Fruit fly (Drosophila melanogaster) whole organism, embryonic: ENCODE results near the gene TwdlC.
A peak's percentile ranks its signal among the peaks of the same experiment; 100 is the strongest.

Experiments
- ATbp ChIP-seq: fragments of 200-800 bp; sonication (Bioruptor generic); optimal IDR thresholded peaks from 2 replicates; lab custom pipeline; 2017; ENCODE audit warnings: missing biosample characterization, mild to moderate bottlenecking, missing genetic modification characterization, missing genetic modification reagents
- Adf1 ChIP-seq: fragments of 200-800 bp; sonication (Bioruptor generic); IDR thresholded peaks from 2 replicates; pipeline ENCODE4 v1.3.6; 2022; ENCODE audit warnings: missing biosample characterization, missing genetic modification characterization
- Bdp1 ChIP-seq: fragments of 200-800 bp; sonication (Bioruptor generic); optimal IDR thresholded peaks from 3 replicates; lab custom pipeline; 2016; ENCODE audit warnings: missing biosample characterization, missing genetic modification characterization
- CG10565 ChIP-seq: fragments of 200-800 bp; sonication (Bioruptor generic); optimal IDR thresholded peaks from 3 replicates; lab custom pipeline; 2016; ENCODE audit warnings: missing biosample characterization, mild to moderate bottlenecking, missing genetic modification characterization
- CG11093 ChIP-seq: fragments of 200-800 bp; sonication (Bioruptor generic); IDR thresholded peaks from 3 replicates; pipeline ENCODE4 v1.3.6; 2022; ENCODE audit warnings: missing biosample characterization, missing genetic modification characterization
- CG12071 ChIP-seq: fragments of 200-800 bp; sonication (Bioruptor generic); optimal IDR thresholded peaks from 3 replicates; lab custom pipeline; 2018; ENCODE audit warnings: missing biosample characterization, mild to moderate bottlenecking, missing genetic modification characterization
- CG12104 ChIP-seq: fragments of 200-800 bp; sonication (Bioruptor generic); optimal IDR thresholded peaks from 3 replicates; lab custom pipeline; 2016; ENCODE audit warnings: missing biosample characterization, missing genetic modification characterization
- CG17186 ChIP-seq: fragments of 200-800 bp; sonication (Bioruptor generic); optimal IDR thresholded peaks from 3 replicates; lab custom pipeline; 2017; ENCODE audit warnings: missing biosample characterization, missing genetic modification reagents, missing genetic modification characterization
- CG32772 ChIP-seq: fragments of 200-800 bp; sonication (Bioruptor generic); IDR thresholded peaks from 2 replicates; pipeline ENCODE4 v1.3.6; 2022; ENCODE audit warnings: missing biosample characterization, missing genetic modification characterization
- CG34376 ChIP-seq: fragments of 200-800 bp; sonication (Bioruptor generic); optimal IDR thresholded peaks from 2 replicates; lab custom pipeline; 2018; ENCODE audit warnings: missing biosample characterization, mild to moderate bottlenecking, missing genetic modification characterization
- CG43689 ChIP-seq: fragments of 200-800 bp; sonication (Bioruptor generic); IDR thresholded peaks from 2 replicates; pipeline ENCODE4 v1.3.6; 2022; ENCODE audit warnings: missing biosample characterization, missing genetic modification characterization
- CG4707 ChIP-seq: fragments of 200-800 bp; sonication (Bioruptor generic); optimal IDR thresholded peaks from 2 replicates; lab custom pipeline; 2018; ENCODE audit warnings: missing biosample characterization, mild to moderate bottlenecking, missing genetic modification characterization, moderate library complexity
- CG4730 ChIP-seq: fragments of 200-800 bp; sonication (Bioruptor generic); IDR thresholded peaks from 2 replicates; pipeline ENCODE4 v1.3.6; 2022; ENCODE audit warnings: missing biosample characterization, missing genetic modification characterization
- CG6254 ChIP-seq: fragments of 200-800 bp; sonication (Bioruptor generic); optimal IDR thresholded peaks from 3 replicates; lab custom pipeline; 2017; ENCODE audit warnings: mild to moderate bottlenecking, missing biosample characterization, missing genetic modification reagents, missing genetic modification characterization
- CG6654 ChIP-seq: fragments of 200-800 bp; sonication (Bioruptor generic); optimal IDR thresholded peaks from 2 replicates; lab custom pipeline; 2017; ENCODE audit warnings: missing biosample characterization, mild to moderate bottlenecking, missing genetic modification characterization
- CG6683 ChIP-seq: fragments of 200-800 bp; sonication (Bioruptor generic); optimal IDR thresholded peaks from 2 replicates; lab custom pipeline; 2017; ENCODE audit warnings: missing biosample characterization, mild to moderate bottlenecking, missing genetic modification characterization, missing genetic modification reagents
- CG7271 ChIP-seq: fragments of 200-800 bp; sonication (Bioruptor generic); optimal IDR thresholded peaks from 2 replicates; lab custom pipeline; 2018; ENCODE audit warnings: missing biosample characterization, mild to moderate bottlenecking, missing genetic modification characterization, moderate library complexity
- CG7786 ChIP-seq: fragments of 200-800 bp; sonication (Bioruptor generic); optimal IDR thresholded peaks from 2 replicates; lab custom pipeline; 2016; ENCODE audit warnings: missing biosample characterization, missing genetic modification characterization
- CG8281 ChIP-seq: fragments of 200-800 bp; sonication (Bioruptor generic); optimal IDR thresholded peaks from 2 replicates; lab custom pipeline; 2018; ENCODE audit warnings: missing biosample characterization, mild to moderate bottlenecking, missing genetic modification characterization, moderate library complexity
- CG8765 ChIP-seq: fragments of 200-800 bp; sonication (Bioruptor generic); IDR thresholded peaks from 2 replicates; pipeline ENCODE4 v1.3.6; 2022; ENCODE audit warnings: missing biosample characterization, missing genetic modification characterization
- Dad ChIP-seq: fragments of 200-800 bp; sonication (Bioruptor generic); optimal IDR thresholded peaks from 3 replicates; lab custom pipeline; 2016; ENCODE audit warnings: missing biosample characterization, missing genetic modification characterization
- Dll ChIP-seq: fragments of 200-800 bp; sonication (Bioruptor generic); IDR thresholded peaks from 4 replicates; pipeline ENCODE4 v1.3.6; 2022; ENCODE audit warnings: missing biosample characterization, missing genetic modification characterization; ENCODE audit not compliant: partially characterized antibody
- Hmr ChIP-seq: fragments of 200-800 bp; sonication (Bioruptor generic); optimal IDR thresholded peaks from 3 replicates; lab custom pipeline; 2017; ENCODE audit warnings: mild to moderate bottlenecking, missing biosample characterization, missing genetic modification reagents, missing genetic modification characterization
- Mad ChIP-seq: fragments of 200-800 bp; sonication (Bioruptor generic); optimal IDR thresholded peaks from 2 replicates; lab custom pipeline; 2016; ENCODE audit warnings: missing biosample characterization, missing genetic modification characterization
- NC2β ChIP-seq: fragments of 200-800 bp; sonication (Bioruptor generic); optimal IDR thresholded peaks from 2 replicates; lab custom pipeline; 2016; ENCODE audit warnings: missing biosample characterization, missing genetic modification characterization
- Rfx ChIP-seq: fragments of 200-800 bp; sonication (Bioruptor generic); IDR thresholded peaks from 2 replicates; pipeline ENCODE4 v1.3.6; 2022; ENCODE audit warnings: missing biosample characterization, missing genetic modification characterization
- Sin3A ChIP-seq: fragments of >200 bp; optimal IDR thresholded peaks from 2 replicates; lab custom pipeline; 2018
- Sry-β ChIP-seq: fragments of 200-800 bp; sonication (Bioruptor generic); optimal IDR thresholded peaks from 2 replicates; lab custom pipeline; 2018; ENCODE audit warnings: missing biosample characterization, mild to moderate bottlenecking, missing genetic modification characterization, moderate library complexity
- Xbp1 ChIP-seq: fragments of 200-800 bp; sonication (Bioruptor generic); optimal IDR thresholded peaks from 3 replicates; lab custom pipeline; 2016; ENCODE audit warnings: missing biosample characterization, mild to moderate bottlenecking, missing genetic modification characterization
- al ChIP-seq: fragments of 200-800 bp; sonication (Bioruptor generic); IDR thresholded peaks from 2 replicates; pipeline ENCODE4 v1.3.6; 2022; ENCODE audit warnings: missing biosample characterization, missing genetic modification characterization
- bab2 ChIP-seq: fragments of 200-800 bp; sonication (Bioruptor generic); optimal IDR thresholded peaks from 2 replicates; lab custom pipeline; 2016; ENCODE audit warnings: missing biosample characterization, missing genetic modification characterization
- chif ChIP-seq, 2 experiments: fragments of 200-800 bp; sonication (Bioruptor generic); optimal IDR thresholded peaks; 3 replicates each; lab custom pipeline; 2016; ENCODE audit warnings: missing biosample characterization in 2 of 2, missing genetic modification characterization in 2 of 2
- dan ChIP-seq: fragments of 200-800 bp; sonication (Bioruptor generic); IDR thresholded peaks from 2 replicates; pipeline ENCODE4 v1.3.6; 2022; ENCODE audit warnings: missing biosample characterization, missing genetic modification characterization
- dmrt11E ChIP-seq: fragments of 200-800 bp; sonication (Bioruptor generic); optimal IDR thresholded peaks from 3 replicates; lab custom pipeline; 2018; ENCODE audit warnings: missing biosample characterization, mild to moderate bottlenecking, missing genetic modification characterization, moderate library complexity
- ems ChIP-seq: fragments of 200-800 bp; sonication (Bioruptor generic); optimal IDR thresholded peaks from 3 replicates; lab custom pipeline; 2016; ENCODE audit warnings: missing biosample characterization, missing genetic modification characterization
- fd96Cb ChIP-seq: fragments of 200-800 bp; sonication (Bioruptor generic); optimal IDR thresholded peaks from 2 replicates; lab custom pipeline; 2018; ENCODE audit warnings: missing biosample characterization, mild to moderate bottlenecking, missing genetic modification characterization, moderate library complexity
- fru ChIP-seq: fragments of >200 bp; optimal IDR thresholded peaks from 2 replicates; lab custom pipeline; 2017
- grn ChIP-seq: fragments of 200-800 bp; sonication (Bioruptor generic); optimal IDR thresholded peaks from 3 replicates; lab custom pipeline; 2017; ENCODE audit warnings: missing biosample characterization, missing genetic modification characterization
- hkb ChIP-seq, 2 experiments: fragments of 200-800 bp in 1 of 2; fragments of >200 bp in 1 of 2; sonication (Bioruptor generic) in 1 of 2; IDR thresholded peaks in 1 of 2; optimal IDR thresholded peaks in 1 of 2; 2 replicates each; pipeline versions ENCODE4 v1.3.6 to Lab custom; 2017 to 2022; ENCODE audit warnings: missing biosample characterization in 1 of 2, missing genetic modification characterization in 1 of 2
- inv ChIP-seq: fragments of 200-800 bp; sonication (Bioruptor generic); IDR thresholded peaks from 2 replicates; pipeline ENCODE4 v1.3.6; 2022; ENCODE audit warnings: missing biosample characterization, missing genetic modification characterization; ENCODE audit not compliant: partially characterized antibody
- lab ChIP-seq: fragments of 200-800 bp; sonication (Bioruptor generic); optimal IDR thresholded peaks from 3 replicates; lab custom pipeline; 2017; ENCODE audit warnings: missing biosample characterization, missing genetic modification characterization, mild to moderate bottlenecking, moderate library complexity, missing genetic modification reagents
- pan ChIP-seq, 4 experiments: fragments of >200 bp in 3 of 4; fragments of 200-800 bp in 1 of 4; sonication (Bioruptor generic) in 1 of 4; optimal IDR thresholded peaks in 3 of 4; IDR thresholded peaks in 1 of 4; 2 replicates each; pipeline versions ENCODE4 v1.3.6 to Lab custom; 2017 to 2022; ENCODE audit warnings: missing biosample characterization in 2 of 4, missing genetic modification characterization in 2 of 4, mixed read lengths in 1 of 4
- prd ChIP-seq, 3 experiments: fragments of >200 bp in 2 of 3; fragments of 200-800 bp in 1 of 3; sonication (Bioruptor generic) in 1 of 3; optimal IDR thresholded peaks in 2 of 3; IDR thresholded peaks in 1 of 3; 2 replicates in 2 of 3; 3 replicates in 1 of 3; pipeline versions ENCODE4 v1.3.6 to Lab custom; 2017 to 2022; ENCODE audit warnings: missing biosample characterization in 1 of 3, missing genetic modification characterization in 1 of 3
- rib ChIP-seq: fragments of 200-800 bp; sonication (Bioruptor generic); IDR thresholded peaks from 2 replicates; pipeline ENCODE4 v1.3.6; 2022; ENCODE audit warnings: missing biosample characterization, missing genetic modification characterization
- sc ChIP-seq, 3 experiments: fragments of >200 bp in 2 of 3; fragments of 200-800 bp in 1 of 3; sonication (Bioruptor generic) in 1 of 3; optimal IDR thresholded peaks; 2 replicates in 2 of 3; 3 replicates in 1 of 3; lab custom pipeline; 2017; ENCODE audit warnings: mild to moderate bottlenecking in 1 of 3, missing biosample characterization in 1 of 3, missing genetic modification characterization in 1 of 3, missing genetic modification reagents in 1 of 3
- sr ChIP-seq: fragments of 200-800 bp; sonication (Bioruptor generic); IDR thresholded peaks from 3 replicates; pipeline ENCODE4 v1.3.6; 2022; ENCODE audit warnings: missing biosample characterization, missing genetic modification characterization
- ssp ChIP-seq: fragments of 200-800 bp; sonication (Bioruptor generic); IDR thresholded peaks from 2 replicates; pipeline ENCODE4 v1.3.6; 2022; ENCODE audit warnings: missing biosample characterization, missing genetic modification characterization
- tna ChIP-seq: fragments of 200-800 bp; sonication (Bioruptor generic); IDR thresholded peaks from 2 replicates; pipeline ENCODE4 v1.3.6; 2022; ENCODE audit warnings: missing biosample characterization, missing genetic modification characterization; ENCODE audit not compliant: partially characterized antibody

The TwdlC gene

DNA sequence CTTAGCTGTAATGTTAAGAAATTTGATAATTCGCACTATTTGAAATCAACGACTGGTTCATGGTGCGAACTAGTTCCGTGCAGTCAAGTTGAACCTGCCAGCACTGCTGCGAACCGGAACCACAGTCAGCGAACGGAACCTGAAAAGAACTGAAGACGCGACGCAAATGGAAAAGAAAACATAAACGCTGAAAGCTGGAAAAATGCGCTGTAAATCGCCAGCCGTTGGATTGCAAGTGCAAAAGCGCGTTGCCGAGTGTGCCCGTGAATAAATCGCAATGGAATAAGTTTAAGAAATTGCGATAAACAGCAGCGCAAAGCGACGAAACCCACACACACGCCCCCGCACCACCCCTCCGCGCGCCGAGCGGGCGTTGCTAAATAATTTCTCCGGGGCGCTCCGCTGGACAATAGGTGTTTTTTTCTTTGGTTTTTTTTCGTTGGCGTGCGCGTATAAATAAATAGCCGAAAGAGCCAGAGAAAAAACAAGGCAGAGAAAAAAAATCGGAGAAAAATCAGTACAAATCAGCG, 27.8 kb upstream of the TwdlC start, which contains the start of gene CG5521 (continued):
- TF ChIP-seq Rfx (GFP tag; lab: Robert Waterston, UW) (peak; percentile 37; the same call in 1 of the 2 replicates), sc (optimal IDR thresholded peaks at IDR 0.05; lab: Kevin White, UChicago) (no peak), sc (GFP tag; optimal IDR thresholded peaks at IDR 0.05; lab: Kevin White, UChicago) (no peak), CG7271 (tag; lab: Kevin White, UChicago) (no peak), CG7786 (no peak), ems (GFP tag; lab: Kevin White, UChicago) (no peak), Sry-β (GFP tag; lab: Kevin White, UChicago) (peak; percentile 91), inv (GFP tag; lab: Robert Waterston, UW) (peak; percentile 51; the same call in 1 of the 2 replicates), ssp (GFP tag; lab: Robert Waterston, UW) (no peak), tna (GFP tag; lab: Robert Waterston, UW) (peak; percentile 48; the same call in 1 of the 2 replicates), CG11093 (GFP tag; lab: Robert Waterston, UW) (no peak), CG6683 (GFP tag; lab: Kevin White, UChicago) (no peak), bab2 (GFP tag; lab: Kevin White, UChicago) (no peak), dan (no peak), Dll (GFP tag; lab: Robert Waterston, UW) (peak; percentile 33; the same call in 2 of the 4 replicates), CG10565 (no peak), CG8765 (GFP tag; lab: Robert Waterston, UW) (no peak), grn (GFP tag; lab: Kevin White, UChicago) (no peak), Hmr (GFP tag; lab: Kevin White, UChicago) (no peak), CG12071 (no peak), Sin3A (lab: Kevin White, UChicago) (no peak), prd (optimal IDR thresholded peaks at IDR 0.05; lab: Kevin White, UChicago) (no peak), prd (GFP tag; IDR thresholded peaks at IDR 0.05; lab: Robert Waterston, UW) (no peak), CG8281 (tag; lab: Kevin White, UChicago) (no peak), fd96Cb (tag; lab: Kevin White, UChicago) (no peak), CG4730 (GFP tag; lab: Robert Waterston, UW) (no peak), rib (GFP tag; lab: Robert Waterston, UW) (peak; percentile 48; the same call in 1 of the 2 replicates), Mad (GFP tag; lab: Kevin White, UChicago) (no peak), hkb (optimal IDR thresholded peaks at IDR 0.05; lab: Kevin White, UChicago) (no peak), hkb (GFP tag; IDR thresholded peaks at IDR 0.05; lab: Robert Waterston, UW) (peak; percentile 50; the same call in 1 of the 2 replicates), fru (lab: Kevin White, UChicago) (no peak), sr (GFP tag; lab: Robert Waterston, UW) (peak; percentile 67; the same call in 2 of the 3 replicates), Bdp1 (GFP tag; lab: Kevin White, UChicago) (no peak), CG12104 (no peak), Adf1 (GFP tag; lab: Robert Waterston, UW) (peak; percentile 57), Xbp1 (GFP tag; lab: Kevin White, UChicago) (no peak), CG43689 (GFP tag; lab: Robert Waterston, UW) (no peak), CG6654 (GFP tag; lab: Kevin White, UChicago) (no peak), CG34376 (GFP tag; lab: Kevin White, UChicago) (peak; percentile 5), CG6254 (GFP tag; lab: Kevin White, UChicago) (no peak), NC2β (GFP tag; lab: Kevin White, UChicago) (no peak), Dad (GFP tag; lab: Kevin White, UChicago) (no peak), chif (GFP tag; optimal IDR thresholded peaks at IDR 0.05; lab: Kevin White, UChicago) (no peak), al (GFP tag; lab: Robert Waterston, UW) (no peak), CG17186 (GFP tag; lab: Kevin White, UChicago) (peak; percentile 38), pan (optimal IDR thresholded peaks at IDR 0.05; lab: Kevin White, UChicago) (no peak), pan (GFP tag; optimal IDR thresholded peaks at IDR 0.05 in 1 of 2, IDR thresholded peaks at IDR 0.05 in 1 of 2) (no peak), CG32772 (GFP tag; lab: Robert Waterston, UW) (peak; percentile 50; the same call in 1 of the 2 replicates), lab (GFP tag; lab: Kevin White, UChicago) (peak; percentile 7), CG4707 (GFP tag; lab: Kevin White, UChicago) (no peak), ATbp (no peak), dmrt11E (tag; lab: Kevin White, UChicago) (no peak)
